Fruit fly (Drosophila melanogaster) whole organism, larva: ENCODE data around the gene CG14435.
A peak's percentile ranks its signal among the peaks of the same experiment; 100 is the strongest.

Experiments used
- noc ChIP-seq: fragments of 200-800 bp; sonication (Bioruptor generic); optimal IDR thresholded peaks from 3 replicates; lab custom pipeline; 2019; ENCODE audit warnings: missing biosample characterization, mild to moderate bottlenecking, missing genetic modification characterization, moderate library complexity

The CG14435 gene

dm6 chrX:6822904-6823303 lies 20.8 kb downstream of the CG14435 start, which contains the start of gene Atx-1:
Gene Atx-1 (plus strand): TSS chrX:6823204.
- TF ChIP-seq noc (tag; lab: Kevin White, UChicago) = no peak

DNA sequence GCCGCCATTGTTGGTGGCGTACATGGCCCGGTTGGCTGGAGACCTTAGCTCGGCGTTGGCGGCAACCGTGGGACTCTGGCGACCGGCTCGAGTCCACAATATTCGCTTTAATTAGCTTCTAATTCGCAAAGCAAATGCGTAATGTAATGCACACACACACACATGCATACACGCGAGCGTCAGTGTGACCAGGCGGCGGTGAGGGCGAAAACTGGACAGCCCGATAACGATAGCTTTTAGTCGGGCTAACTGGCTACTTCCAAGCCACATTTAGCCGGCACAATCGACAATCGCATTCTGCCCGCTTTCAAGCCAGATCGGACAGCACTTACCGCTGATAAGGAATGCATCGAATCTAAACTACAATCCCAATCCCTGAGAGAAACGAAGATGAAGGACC lies 23.0 kb downstream of the CG14435 start, which contains the start of the genes Nf-YC and xit:
Gene Nf-YC, minus strand, starts transcription at position 217 of the 400 bp plus-strand sequence.
Gene xit, plus strand, starts transcription at position 314 of the 400 bp plus-strand sequence.
- no peak for TF ChIP-seq noc (tag; lab: Kevin White, UChicago)

dm6 chrX:6813678-6814077 lies 30.0 kb downstream of the CG14435 start, which contains the start of gene iav:
Gene iav (plus strand): TSS chrX:6813978.
- TF ChIP-seq noc (tag; lab: Kevin White, UChicago) = no peak

- no peak for TF ChIP-seq noc (tag; lab: Kevin White, UChicago)
Observed at dm6 chrX:6805404-6805803, 38.3 kb downstream of the CG14435 start.

DNA sequence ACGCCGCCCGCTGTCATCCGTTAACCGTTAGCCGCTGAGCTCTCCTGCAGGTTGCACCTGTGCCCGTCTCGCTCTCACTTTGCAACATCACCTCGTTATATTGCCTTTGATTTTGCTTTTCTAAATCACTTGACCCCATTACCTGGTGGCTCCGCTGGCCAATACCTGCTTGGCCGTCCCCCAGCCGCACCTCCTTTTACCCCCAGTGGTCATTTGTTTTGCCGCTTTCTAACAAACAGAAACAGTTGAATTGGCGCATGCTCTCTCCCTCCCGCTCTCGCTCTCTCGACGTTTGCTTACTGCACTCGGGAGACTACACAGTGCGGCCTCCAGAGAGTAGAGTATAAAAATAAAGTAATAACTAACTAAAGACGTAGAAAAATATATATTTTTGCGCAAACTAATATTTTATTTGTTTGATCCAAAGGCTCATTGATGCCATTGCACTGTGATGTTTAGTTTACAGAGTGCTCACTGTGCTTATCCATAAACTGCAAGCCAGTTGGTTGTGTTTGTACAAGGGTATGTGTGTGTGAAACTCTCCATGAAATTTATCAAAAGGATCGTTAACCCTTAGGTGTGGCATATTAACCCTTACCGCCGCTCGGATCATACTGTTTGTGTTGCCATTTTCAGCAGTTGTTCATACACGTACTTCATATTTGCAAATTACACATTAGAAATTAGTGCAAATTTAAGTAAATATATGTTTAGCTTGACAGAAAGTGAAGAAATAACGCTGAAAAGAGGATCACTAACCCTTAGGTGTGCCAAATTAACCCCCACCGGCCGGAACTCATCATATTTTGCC lies 39.0 kb downstream of the CG14435 start:
- TF ChIP-seq noc (tag; lab: Kevin White, UChicago) = peak; percentile 71

DNA sequence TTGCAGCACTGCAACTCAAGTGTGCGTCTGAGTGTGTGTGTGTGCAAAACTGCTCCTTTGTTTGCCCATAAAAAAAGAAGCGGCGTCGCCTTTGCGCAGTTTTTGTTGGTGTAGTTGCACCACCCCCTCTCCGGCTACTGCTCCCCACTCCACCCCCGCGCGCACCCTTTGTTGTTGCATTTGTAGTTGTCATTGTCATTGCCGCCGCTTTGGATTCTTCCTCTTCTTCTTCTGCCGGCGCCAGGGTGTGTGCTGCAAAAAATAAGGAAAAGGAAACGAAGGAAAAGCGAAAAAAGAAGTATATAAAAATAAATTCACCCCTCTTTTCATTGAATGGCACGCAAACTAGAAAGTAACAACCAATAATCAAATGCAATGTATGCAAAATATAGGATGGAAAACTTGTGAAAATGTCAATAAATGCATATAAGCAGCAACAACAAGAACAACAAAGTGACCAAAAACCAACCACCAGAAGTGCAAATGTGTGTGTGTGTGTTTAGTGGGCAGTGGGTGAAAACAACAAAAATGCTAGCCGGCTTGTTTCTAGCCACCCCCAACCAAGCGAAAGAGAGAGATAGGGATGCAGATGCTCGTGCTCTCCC lies 39.7 kb downstream of the CG14435 start:
- TF ChIP-seq noc (tag; lab: Kevin White, UChicago) = no peak

DNA sequence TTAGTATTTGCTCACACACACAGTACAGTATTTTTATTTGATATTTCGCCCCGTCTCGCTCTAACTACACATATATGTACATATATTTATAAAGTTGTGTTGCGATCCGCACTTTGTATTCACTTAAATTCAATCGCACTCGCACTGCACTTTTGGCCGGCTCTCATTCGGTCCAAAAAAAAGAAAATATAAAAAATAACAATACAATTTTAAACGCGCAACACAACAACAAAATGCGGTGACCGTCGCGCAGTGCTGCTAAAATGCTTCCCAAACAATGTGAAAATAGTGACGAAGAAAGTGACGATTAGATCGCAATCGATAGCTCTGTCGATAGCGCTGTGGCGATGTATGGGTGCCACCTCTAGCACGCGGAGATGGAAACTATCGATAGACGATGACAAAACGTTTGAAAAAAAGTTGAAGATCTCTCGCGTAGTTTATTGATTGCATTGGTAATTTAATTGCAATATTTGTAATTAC lies 40.4 kb downstream of the CG14435 start, which contains the start of the genes C3G and pod1:
Gene C3G, minus strand, starts transcription at position 282 of the 483 bp plus-strand sequence.
Gene pod1, plus strand, starts transcription at position 373 of the 483 bp plus-strand sequence.
- peak; percentile 12 for TF ChIP-seq noc (tag; lab: Kevin White, UChicago)

dm6 chrX:6802376-6803080 lies 41.2 kb downstream of the CG14435 start:
- no peak for TF ChIP-seq noc (tag; lab: Kevin White, UChicago)

- TF ChIP-seq noc (tag; lab: Kevin White, UChicago) = peak; percentile 92
Observed at dm6 chrX:6800726-6801296, 42.9 kb downstream of the CG14435 start.

DNA sequence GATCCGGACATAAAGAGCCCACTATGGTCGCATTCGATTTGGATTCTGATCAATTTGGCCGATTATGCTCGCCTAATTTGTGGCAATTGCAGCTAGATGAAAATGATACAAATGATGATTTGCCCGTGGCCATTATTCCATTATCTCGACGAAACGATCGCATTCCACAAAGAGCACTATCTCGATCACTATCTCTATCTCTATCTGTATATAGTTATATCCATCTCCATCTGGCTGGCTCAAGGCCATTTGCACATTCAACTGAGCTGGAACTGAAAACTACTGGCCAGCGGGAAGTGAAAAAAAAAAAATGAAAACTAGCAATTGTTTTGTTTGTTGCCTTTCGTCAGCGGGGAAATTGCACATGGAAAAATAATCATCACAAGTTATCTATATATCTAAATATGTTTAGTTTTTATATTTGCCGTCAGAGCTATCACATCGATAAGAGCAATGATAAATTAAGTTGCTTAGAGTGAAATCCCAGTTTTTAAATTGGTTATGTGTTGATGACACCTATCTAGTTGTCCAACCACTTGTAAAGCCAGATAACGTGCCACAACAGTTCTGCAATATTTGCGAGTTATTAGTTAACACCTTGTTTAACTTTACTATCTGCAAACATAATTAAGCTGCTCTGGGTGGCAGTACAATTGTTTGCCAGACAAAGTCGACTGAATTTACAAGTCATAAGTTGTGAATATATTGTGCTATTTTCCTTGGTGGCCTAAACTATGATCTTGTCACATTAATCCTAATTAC lies 44.3 kb downstream of the CG14435 start:
- no peak for TF ChIP-seq noc (tag; lab: Kevin White, UChicago)

DNA sequence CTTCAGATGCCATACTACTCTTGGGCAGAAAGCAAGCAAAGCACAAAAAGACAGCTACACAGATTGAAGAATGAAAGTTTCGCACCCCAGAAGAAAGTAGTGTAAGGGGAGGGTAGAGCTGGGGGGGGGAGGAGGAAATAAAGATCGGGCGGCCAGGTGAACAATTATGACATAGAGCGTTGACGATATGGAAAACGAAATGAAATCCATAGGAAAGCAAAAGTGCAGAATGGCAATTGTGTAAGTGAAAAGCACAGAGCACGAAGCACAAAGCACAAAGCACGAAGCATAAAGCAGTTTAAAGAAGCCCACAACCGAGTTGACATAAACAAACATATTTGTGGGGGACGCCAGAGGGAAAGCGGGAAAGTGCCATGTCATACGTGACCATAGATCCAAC lies 46.7 kb downstream of the CG14435 start:
- no peak for TF ChIP-seq noc (tag; lab: Kevin White, UChicago)

DNA sequence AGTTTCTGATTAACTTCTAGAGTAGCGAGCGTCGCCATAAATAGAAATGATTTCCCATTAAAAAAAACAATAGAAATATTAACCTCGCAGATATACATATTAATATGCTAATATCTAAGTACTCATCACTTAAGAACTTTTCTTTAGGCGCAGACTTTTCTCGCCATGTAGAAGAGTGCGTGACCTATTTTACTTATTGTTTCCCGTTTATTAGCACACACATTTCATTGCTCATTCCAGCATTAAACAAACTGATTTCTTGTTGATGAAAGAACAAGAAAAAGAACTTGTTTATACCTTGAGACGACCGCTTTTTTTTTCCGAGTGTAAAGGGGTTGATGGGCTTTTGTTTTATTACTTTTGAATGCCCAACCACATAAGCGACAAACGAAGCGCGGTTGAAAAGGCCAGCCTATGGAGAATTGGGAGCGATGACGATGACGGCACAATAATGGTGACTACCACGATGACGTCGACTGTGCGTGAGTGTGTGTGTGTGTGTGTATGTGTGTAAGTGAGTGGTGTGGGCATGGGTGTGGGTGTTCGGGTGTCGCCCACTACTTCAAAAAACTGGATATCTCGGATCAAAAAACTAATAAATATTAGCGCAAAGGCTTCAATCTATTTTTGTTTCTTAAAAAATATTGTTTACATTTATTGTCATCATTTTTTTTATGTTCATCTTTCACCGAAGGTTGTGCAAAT lies 47.6 kb downstream of the CG14435 start:
- TF ChIP-seq noc (tag; lab: Kevin White, UChicago) = no peak

dm6 chrX:6794826-6795225 lies 48.9 kb downstream of the CG14435 start:
- no peak for TF ChIP-seq noc (tag; lab: Kevin White, UChicago)

dm6 chrX:6794190-6794589 lies 49.5 kb downstream of the CG14435 start:
- peak; percentile 74 for TF ChIP-seq noc (tag; lab: Kevin White, UChicago)
